Fruit fly (Drosophila melanogaster): ENCODE measurements around the gene Sema1a.

dm6 chr2L:8689853-8690252 lies 147.9 kb downstream of the Sema1a start:
- TF ChIP-seq CG31388 (GFP tag; optimal IDR thresholded peaks at IDR 0.05) (no peak), CG9876 (GFP tag; optimal IDR thresholded peaks at IDR 0.05) (no peak), Sox100B (GFP tag; optimal IDR thresholded peaks at IDR 0.05) (no peak)

All from whole organism, embryonic.